Fruit fly (Drosophila melanogaster) whole organism, adult: ENCODE measurements around the gene topi.

Experiments used
- CG11617 ChIP-seq: fragments of 200-800 bp; sonication (Bioruptor generic); optimal IDR thresholded peaks from 2 replicates; lab custom pipeline; 2017; ENCODE audit warnings: mild to moderate bottlenecking, missing biosample characterization, missing genetic modification reagents, missing genetic modification characterization
- CG12768 ChIP-seq: fragments of 200-800 bp; sonication (Bioruptor generic); optimal IDR thresholded peaks from 2 replicates; lab custom pipeline; 2017; ENCODE audit warnings: missing biosample characterization, missing genetic modification characterization, mild to moderate bottlenecking, moderate library complexity, missing genetic modification reagents
- CG14711 ChIP-seq: fragments of 200-800 bp; sonication (Bioruptor generic); optimal IDR thresholded peaks from 2 replicates; lab custom pipeline; 2018; ENCODE audit warnings: missing biosample characterization, mild to moderate bottlenecking, missing genetic modification characterization, moderate library complexity
- CG1620 ChIP-seq: fragments of 200-800 bp; sonication (Bioruptor generic); optimal IDR thresholded peaks from 2 replicates; lab custom pipeline; 2016; ENCODE audit warnings: missing biosample characterization, missing genetic modification characterization
- CG33017 ChIP-seq: fragments of 200-800 bp; sonication (Bioruptor generic); optimal IDR thresholded peaks from 2 replicates; lab custom pipeline; 2018; ENCODE audit warnings: missing biosample characterization, mild to moderate bottlenecking, missing genetic modification characterization, moderate library complexity
- CG5204 ChIP-seq: fragments of 200-800 bp; sonication (Bioruptor generic); optimal IDR thresholded peaks from 2 replicates; lab custom pipeline; 2016; ENCODE audit warnings: missing biosample characterization, missing genetic modification characterization
- CG7045 ChIP-seq: fragments of 200-800 bp; sonication (Bioruptor generic); optimal IDR thresholded peaks from 2 replicates; lab custom pipeline; 2017; ENCODE audit warnings: missing biosample characterization, mild to moderate bottlenecking, missing genetic modification characterization
- CG7101 ChIP-seq: fragments of 200-800 bp; sonication (Bioruptor generic); optimal IDR thresholded peaks from 2 replicates; lab custom pipeline; 2018; ENCODE audit warnings: missing biosample characterization, mild to moderate bottlenecking, missing genetic modification characterization, moderate library complexity
- Clk ChIP-seq: fragments of 200-800 bp; sonication (Bioruptor generic); optimal IDR thresholded peaks from 2 replicates; lab custom pipeline; 2017; ENCODE audit warnings: missing biosample characterization, missing genetic modification characterization
- Crg-1 ChIP-seq: fragments of 200-800 bp; sonication (Bioruptor generic); optimal IDR thresholded peaks from 2 replicates; lab custom pipeline; 2016; ENCODE audit warnings: missing biosample characterization, missing genetic modification characterization
- Hr96 ChIP-seq: fragments of 200-800 bp; sonication (Bioruptor generic); optimal IDR thresholded peaks from 2 replicates; lab custom pipeline; 2016; ENCODE audit warnings: missing biosample characterization, missing genetic modification characterization
- Mnt ChIP-seq: fragments of 200-800 bp; sonication (Bioruptor generic); optimal IDR thresholded peaks from 2 replicates; lab custom pipeline; 2016; ENCODE audit warnings: missing biosample characterization, mild to moderate bottlenecking, missing genetic modification characterization
- bab1 ChIP-seq: fragments of 200-800 bp; sonication (Bioruptor generic); optimal IDR thresholded peaks from 3 replicates; lab custom pipeline; 2019; ENCODE audit warnings: missing biosample characterization, mild to moderate bottlenecking, missing genetic modification characterization, moderate library complexity
- cic ChIP-seq: fragments of 200-800 bp; sonication (Bioruptor generic); optimal IDR thresholded peaks from 2 replicates; lab custom pipeline; 2017; ENCODE audit warnings: missing biosample characterization, mild to moderate bottlenecking, missing genetic modification characterization, moderate library complexity
- cnc ChIP-seq, 2 experiments: fragments of >200 bp; optimal IDR thresholded peaks; 2 replicates each; lab custom pipeline; 2017
- kay ChIP-seq: fragments of 200-800 bp; sonication (Bioruptor generic); peaks from one replicate; lab custom pipeline; 2016; ENCODE audit warnings: missing biosample characterization, missing genetic modification characterization, borderline replicate concordance
- ovo ChIP-seq: fragments of 200-800 bp; sonication (Bioruptor generic); optimal IDR thresholded peaks from 2 replicates; lab custom pipeline; 2016; ENCODE audit warnings: missing biosample characterization, missing genetic modification characterization
- pad ChIP-seq: fragments of 200-800 bp; sonication (Bioruptor generic); optimal IDR thresholded peaks from 3 replicates; lab custom pipeline; 2017; ENCODE audit warnings: missing biosample characterization, missing genetic modification characterization, mild to moderate bottlenecking, moderate library complexity, missing genetic modification reagents
- tj ChIP-seq: fragments of 200-800 bp; sonication (Bioruptor generic); optimal IDR thresholded peaks from 3 replicates; lab custom pipeline; 2017; ENCODE audit warnings: missing biosample characterization, mild to moderate bottlenecking, missing genetic modification characterization, moderate library complexity
- toe ChIP-seq: fragments of 200-800 bp; sonication (Bioruptor generic); optimal IDR thresholded peaks from 2 replicates; lab custom pipeline; 2016; ENCODE audit warnings: missing biosample characterization, missing genetic modification characterization

Gene topi

dm6 chr3R:9813861-9814260 is 38.9 kb downstream of the topi start, which contains the start of gene eloF:
eloF (plus strand) TSS chr3R:9814161.
- no peak for TF ChIP-seq tj (GFP tag; lab: Kevin White, UChicago)
- no peak for TF ChIP-seq CG1620 (GFP tag; lab: Kevin White, UChicago)
- no peak for TF ChIP-seq CG11617 (GFP tag; lab: Kevin White, UChicago)
- TF ChIP-seq pad = no peak
- TF ChIP-seq Mnt = no peak
- no peak for TF ChIP-seq Hr96 (GFP tag; lab: Kevin White, UChicago)
- TF ChIP-seq Clk (GFP tag; lab: Kevin White, UChicago) = no peak
- TF ChIP-seq bab1 (GFP tag; lab: Kevin White, UChicago) = no peak
- TF ChIP-seq CG33017 (tag; lab: Kevin White, UChicago) = no peak
- no peak for TF ChIP-seq cnc (optimal IDR thresholded peaks at IDR 0.05; lab: Kevin White, UChicago)
- no peak for TF ChIP-seq CG14711
- TF ChIP-seq Crg-1 (GFP tag; lab: Kevin White, UChicago) = no peak
- TF ChIP-seq ovo (GFP tag; lab: Kevin White, UChicago) = no peak
- TF ChIP-seq CG7045 (GFP tag; lab: Kevin White, UChicago) = no peak
- no peak for TF ChIP-seq CG12768 (GFP tag; lab: Kevin White, UChicago)
- no peak for TF ChIP-seq kay
- TF ChIP-seq cic (GFP tag; lab: Kevin White, UChicago) = no peak

dm6 chr3R:9816879-9817278 is 42.0 kb downstream of the topi start, which contains the start of gene CG16904:
CG16904 (minus strand) TSS chr3R:9816979.
- TF ChIP-seq CG7045 (GFP tag; lab: Kevin White, UChicago) (no peak), CG11617 (GFP tag; lab: Kevin White, UChicago) (no peak), Mnt (no peak), CG1620 (GFP tag; lab: Kevin White, UChicago) (no peak), cic (GFP tag; lab: Kevin White, UChicago) (no peak), Clk (GFP tag; lab: Kevin White, UChicago) (no peak), bab1 (GFP tag; lab: Kevin White, UChicago) (no peak), kay (no peak), CG5204 (GFP tag; lab: Kevin White, UChicago) (no peak), tj (GFP tag; lab: Kevin White, UChicago) (no peak), ovo (GFP tag; lab: Kevin White, UChicago) (no peak), Crg-1 (GFP tag; lab: Kevin White, UChicago) (no peak), CG14711 (no peak), pad (no peak), cnc (optimal IDR thresholded peaks at IDR 0.05; lab: Kevin White, UChicago) (no peak), Hr96 (GFP tag; lab: Kevin White, UChicago) (no peak), toe (GFP tag; lab: Kevin White, UChicago) (no peak)

- TF ChIP-seq Hr96 (GFP tag; lab: Kevin White, UChicago) (no peak), CG7045 (GFP tag; lab: Kevin White, UChicago) (no peak), cic (GFP tag; lab: Kevin White, UChicago) (no peak), CG12768 (GFP tag; lab: Kevin White, UChicago) (no peak), cnc (optimal IDR thresholded peaks at IDR 0.05; lab: Kevin White, UChicago) (no peak), kay (no peak), CG14711 (no peak), toe (GFP tag; lab: Kevin White, UChicago) (no peak), CG1620 (GFP tag; lab: Kevin White, UChicago) (no peak), Clk (GFP tag; lab: Kevin White, UChicago) (no peak)
These were observed 43.4 kb downstream of the topi start, which contains the start of gene CG9459 for dm6 chr3R:9818295-9818694. CG9459 (minus strand) TSS chr3R:9818395.

DNA sequence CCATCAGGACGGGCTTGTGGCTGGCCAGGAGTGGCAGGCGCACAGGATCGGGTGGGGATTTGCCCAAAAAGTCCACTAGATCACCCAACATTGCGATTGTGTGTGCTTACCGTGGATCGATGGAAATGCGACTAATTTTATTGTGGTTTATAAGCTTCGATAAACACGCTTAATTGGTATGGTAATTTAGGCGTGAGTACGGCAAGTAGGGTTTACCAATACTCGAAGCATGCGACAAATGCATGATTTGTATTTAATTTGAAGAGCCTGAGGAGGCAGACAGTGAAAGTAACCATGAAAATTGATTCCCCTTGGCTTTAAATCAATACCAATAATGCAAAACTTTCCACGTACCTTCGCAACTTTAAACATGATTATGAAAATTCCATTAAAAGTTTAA is 44.9 kb downstream of the topi start, which contains the start of gene CG9458:
Gene CG9458, minus strand, starts transcription at position 101 of the 400 bp plus-strand sequence.
- TF ChIP-seq Clk (GFP tag; lab: Kevin White, UChicago) = no peak
- TF ChIP-seq ovo (GFP tag; lab: Kevin White, UChicago) = no peak
- no peak for TF ChIP-seq toe (GFP tag; lab: Kevin White, UChicago)
- no peak for TF ChIP-seq CG12768 (GFP tag; lab: Kevin White, UChicago)
- no peak for TF ChIP-seq kay
- TF ChIP-seq cnc (optimal IDR thresholded peaks at IDR 0.05; lab: Kevin White, UChicago) = no peak
- no peak for TF ChIP-seq CG11617 (GFP tag; lab: Kevin White, UChicago)
- no peak for TF ChIP-seq CG7101
- TF ChIP-seq cic (GFP tag; lab: Kevin White, UChicago) = no peak
- no peak for TF ChIP-seq pad
- TF ChIP-seq CG7045 (GFP tag; lab: Kevin White, UChicago) = no peak
- TF ChIP-seq Mnt = no peak
- no peak for TF ChIP-seq bab1 (GFP tag; lab: Kevin White, UChicago)
- no peak for TF ChIP-seq Hr96 (GFP tag; lab: Kevin White, UChicago)
- TF ChIP-seq CG14711 = no peak
- TF ChIP-seq CG5204 (GFP tag; lab: Kevin White, UChicago) = no peak

DNA sequence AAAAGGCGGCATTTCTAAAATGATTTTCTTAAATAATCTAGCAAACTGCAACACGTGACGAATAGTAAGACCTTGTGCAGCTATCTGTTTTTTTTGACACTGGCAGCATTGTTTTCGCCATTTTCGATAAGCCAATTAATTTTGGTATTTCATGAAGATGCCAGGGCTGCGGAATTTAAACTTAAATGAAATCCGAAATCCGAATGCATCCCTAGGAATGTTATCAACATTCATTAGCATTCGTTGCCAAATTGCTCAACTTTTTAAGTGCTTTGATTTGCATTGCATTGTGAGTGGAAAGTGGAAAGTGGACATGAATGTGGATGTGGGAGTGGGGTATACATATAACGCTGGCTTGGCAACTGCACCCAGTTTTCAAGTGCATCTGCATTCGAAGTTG is 46.2 kb downstream of the topi start, which contains the start of gene CG42857:
Gene CG42857, minus strand, starts transcription at position 101 of the 400 bp plus-strand sequence.
- TF ChIP-seq Hr96 (GFP tag; lab: Kevin White, UChicago) (no peak), Clk (GFP tag; lab: Kevin White, UChicago) (no peak), CG7045 (GFP tag; lab: Kevin White, UChicago) (no peak), Crg-1 (GFP tag; lab: Kevin White, UChicago) (no peak), cic (GFP tag; lab: Kevin White, UChicago) (no peak), CG7101 (no peak), toe (GFP tag; lab: Kevin White, UChicago) (no peak), CG14711 (no peak), pad (no peak), cnc (optimal IDR thresholded peaks at IDR 0.05; lab: Kevin White, UChicago) (no peak), bab1 (GFP tag; lab: Kevin White, UChicago) (no peak), CG33017 (tag; lab: Kevin White, UChicago) (no peak), tj (GFP tag; lab: Kevin White, UChicago) (no peak), CG12768 (GFP tag; lab: Kevin White, UChicago) (no peak), CG11617 (GFP tag; lab: Kevin White, UChicago) (no peak), CG1620 (GFP tag; lab: Kevin White, UChicago) (no peak), ovo (GFP tag; lab: Kevin White, UChicago) (no peak), CG5204 (GFP tag; lab: Kevin White, UChicago) (no peak), kay (no peak)
